Worm (Caenorhabditis elegans) whole organism, mixed stage, embryonic: ENCODE results near the gene Y116A8C.44.

Source experiments
- M03D4.4 ChIP-seq: sonication (generic microtip); optimal IDR thresholded peaks from 2 replicates; lab custom pipeline; 2017; ENCODE audit warnings: mild to moderate bottlenecking, missing genetic modification characterization, missing compliant biosample characterization
- blmp-1 ChIP-seq: fragments of 150-350 bp; optimal IDR thresholded peaks from 2 replicates; lab custom pipeline; 2014; ENCODE audit warnings: missing biosample characterization, missing genetic modification characterization
- ces-1 ChIP-seq: fragments of 150-350 bp; optimal IDR thresholded peaks from 2 replicates; lab custom pipeline; 2014; ENCODE audit warnings: missing biosample characterization, missing genetic modification reagents, missing genetic modification characterization
- drap-1 ChIP-seq: fragments of 200-800 bp; sonication (Bioruptor generic); optimal IDR thresholded peaks from 3 replicates; lab custom pipeline; 2018; ENCODE audit warnings: mild to moderate bottlenecking, missing genetic modification characterization, missing compliant biosample characterization
- lin-13 ChIP-seq: fragments of 150-350 bp; optimal IDR thresholded peaks from 2 replicates; lab custom pipeline; 2014; ENCODE audit warnings: missing biosample characterization, missing genetic modification characterization
- mep-1 ChIP-seq: fragments of 150-350 bp; optimal IDR thresholded peaks from 2 replicates; lab custom pipeline; 2017; ENCODE audit warnings: missing biosample characterization, missing genetic modification reagents, missing genetic modification characterization, inconsistent platforms
- nhr-12 ChIP-seq: fragments of 150-350 bp; optimal IDR thresholded peaks from 2 replicates; lab custom pipeline; 2014; ENCODE audit warnings: missing biosample characterization, missing genetic modification characterization
- nhr-2 ChIP-seq: fragments of 150-350 bp; optimal IDR thresholded peaks from 2 replicates; lab custom pipeline; 2014; ENCODE audit warnings: missing biosample characterization, missing genetic modification characterization
- nhr-237 ChIP-seq: fragments of 150-350 bp; optimal IDR thresholded peaks from 2 replicates; lab custom pipeline; 2014; ENCODE audit warnings: missing biosample characterization, missing genetic modification characterization
- nhr-76 ChIP-seq: sonication (generic microtip); optimal IDR thresholded peaks from 2 replicates; lab custom pipeline; 2017; ENCODE audit warnings: missing biosample characterization, missing genetic modification characterization
- sptf-1 ChIP-seq: sonication (generic microtip); optimal IDR thresholded peaks from 2 replicates; lab custom pipeline; 2017; ENCODE audit warnings: mild to moderate bottlenecking, missing genetic modification characterization, moderate library complexity, missing compliant biosample characterization
- unc-62 ChIP-seq: fragments of 150-350 bp; optimal IDR thresholded peaks from 2 replicates; lab custom pipeline; 2014; ENCODE audit warnings: missing biosample characterization, missing genetic modification reagents, missing genetic modification characterization
- ztf-11 ChIP-seq: fragments of 150-350 bp; optimal IDR thresholded peaks from 2 replicates; lab custom pipeline; 2014; ENCODE audit warnings: missing biosample characterization, missing genetic modification characterization

DNA sequence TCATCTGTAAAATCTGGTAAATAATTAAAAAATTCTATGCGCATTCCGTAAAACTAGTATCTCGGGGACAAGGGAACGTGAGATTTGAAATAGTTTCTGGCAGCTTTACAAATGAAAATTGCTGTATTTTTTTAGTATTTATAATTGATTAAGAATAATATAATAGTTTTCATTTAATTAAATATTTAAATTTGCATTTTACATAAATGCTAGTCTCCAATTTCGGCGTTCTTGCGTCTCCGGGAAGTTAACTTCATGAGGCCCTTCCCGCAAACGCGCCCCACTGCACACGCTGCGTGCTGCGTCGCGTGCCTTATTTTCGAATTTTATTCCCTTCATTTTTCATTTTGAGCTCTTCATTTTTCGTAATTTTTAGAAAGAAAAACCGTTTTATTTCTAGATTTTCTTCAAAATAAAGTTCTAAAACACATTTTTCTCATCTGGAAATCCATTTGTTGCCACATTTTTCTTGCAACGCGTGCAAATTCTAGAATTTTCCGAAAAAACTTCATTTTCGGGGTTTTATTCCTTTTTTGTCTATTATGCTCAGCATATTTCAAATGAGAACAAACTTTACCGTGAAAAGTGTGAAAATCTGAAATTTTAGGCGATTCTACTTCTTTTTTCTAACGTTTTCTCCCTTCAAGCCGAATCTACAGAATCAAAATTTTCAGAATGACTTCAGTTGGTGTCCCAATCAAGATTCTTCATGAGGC lies 29.6 kb upstream of the Y116A8C.44 start, which contains the start of the genes snx-13 and snr-1:
- TF ChIP-seq nhr-237, result peak; percentile 58
- peak; percentile 87 for TF ChIP-seq drap-1 (GFP tag; lab: Kevin White, UChicago)
- TF ChIP-seq ztf-11 (tag; lab: Kevin White, UChicago), result no peak
- no peak for TF ChIP-seq nhr-12 (tag; lab: Kevin White, UChicago)
- TF ChIP-seq blmp-1 (tag; lab: Kevin White, UChicago), result no peak
- peak; percentile 98 for TF ChIP-seq sptf-1
- no peak for TF ChIP-seq unc-62 (GFP tag; lab: Kevin White, UChicago)
- TF ChIP-seq nhr-2 (tag; lab: Kevin White, UChicago), result no peak
- peak; percentile 88 for TF ChIP-seq M03D4.4 (tag; lab: Kevin White, UChicago)
- peak; percentile 71 for TF ChIP-seq ces-1 (GFP tag; lab: Kevin White, UChicago)
- TF ChIP-seq mep-1 (tag; lab: Kevin White, UChicago), result peak; percentile 77
- peak; percentile 66 for TF ChIP-seq lin-13 (tag; lab: Kevin White, UChicago)
- TF ChIP-seq nhr-76 (tag; lab: Kevin White, UChicago), result no peak
